Fruit fly (Drosophila melanogaster): Measurements from ENCODE around the gene Men.
A peak's percentile ranks its signal among the peaks of the same experiment; 100 is the strongest.

The Men gene

DNA sequence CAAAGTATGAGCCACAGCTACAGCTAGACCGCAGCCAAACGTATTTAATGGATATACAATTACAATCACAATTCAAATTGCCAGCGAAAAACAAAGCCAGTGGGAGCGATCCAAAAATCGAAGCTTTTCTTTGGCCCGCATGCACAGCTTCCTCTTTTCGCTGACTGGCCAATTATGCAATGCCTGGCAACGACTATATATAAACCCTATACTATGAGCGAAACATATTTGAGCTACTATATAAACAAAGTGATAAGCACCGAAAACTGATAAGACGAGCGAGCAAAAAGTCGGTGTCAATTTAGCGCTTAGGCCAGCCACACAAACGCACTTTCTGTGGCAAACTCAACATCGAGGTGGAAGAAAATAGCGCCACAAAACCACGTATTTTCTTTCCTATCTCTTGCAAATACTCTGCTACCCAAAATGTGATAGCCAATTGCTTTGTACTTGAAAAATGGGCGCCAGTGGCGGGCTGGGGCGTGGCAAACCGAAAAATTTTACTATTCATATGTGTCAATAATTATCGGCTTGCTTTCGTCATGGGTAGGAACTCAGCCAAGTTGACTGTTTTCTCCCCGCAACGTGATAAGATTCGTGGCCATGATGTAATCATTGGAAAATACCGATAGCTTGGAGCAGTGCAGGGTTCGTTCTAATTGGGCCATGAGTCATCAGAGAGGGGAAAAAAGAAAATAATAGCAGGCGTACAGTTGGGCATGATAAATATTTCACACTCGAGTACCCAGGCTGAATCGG, 22.4 kb downstream of the Men start:
- TF ChIP-seq CG12605 (GFP tag; IDR thresholded peaks at IDR 0.05) (no peak), D1 (tag; optimal IDR thresholded peaks at IDR 0.05) (no peak)

DNA sequence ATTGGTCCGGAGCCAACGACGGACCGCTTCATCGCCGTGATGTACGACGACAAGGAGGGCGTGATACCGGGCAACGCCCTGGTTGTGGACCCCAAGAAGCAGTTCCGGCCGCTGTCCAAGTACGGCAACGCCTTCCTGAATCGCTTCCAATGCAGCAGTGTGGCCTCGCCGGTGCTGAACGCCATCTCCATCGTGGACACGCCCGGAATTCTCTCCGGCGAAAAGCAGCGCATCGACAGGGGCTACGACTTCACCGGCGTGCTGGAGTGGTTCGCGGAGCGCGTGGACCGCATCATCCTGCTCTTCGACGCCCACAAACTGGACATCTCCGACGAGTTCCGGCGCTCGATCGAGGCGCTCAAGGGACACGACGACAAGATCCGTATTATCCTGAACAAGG, 23.9 kb downstream of the Men start:
- TF ChIP-seq CG15710 (tag; optimal IDR thresholded peaks at IDR 0.05) (no peak), Ets98B (GFP tag; IDR thresholded peaks at IDR 0.05) (no peak), CG4496 (GFP tag; IDR thresholded peaks at IDR 0.05) (no peak), EcR (GFP tag; optimal IDR thresholded peaks at IDR 0.05) (no peak), CG34367 (tag; optimal IDR thresholded peaks at IDR 0.05) (no peak), rn (GFP tag; IDR thresholded peaks at IDR 0.05) (no peak), Pif1B (GFP tag; optimal IDR thresholded peaks at IDR 0.05) (no peak), CG8159 (tag; optimal IDR thresholded peaks at IDR 0.05) (no peak), CG17806 (tag; optimal IDR thresholded peaks at IDR 0.05) (no peak), CG8301 (tag; optimal IDR thresholded peaks at IDR 0.05) (no peak)

DNA sequence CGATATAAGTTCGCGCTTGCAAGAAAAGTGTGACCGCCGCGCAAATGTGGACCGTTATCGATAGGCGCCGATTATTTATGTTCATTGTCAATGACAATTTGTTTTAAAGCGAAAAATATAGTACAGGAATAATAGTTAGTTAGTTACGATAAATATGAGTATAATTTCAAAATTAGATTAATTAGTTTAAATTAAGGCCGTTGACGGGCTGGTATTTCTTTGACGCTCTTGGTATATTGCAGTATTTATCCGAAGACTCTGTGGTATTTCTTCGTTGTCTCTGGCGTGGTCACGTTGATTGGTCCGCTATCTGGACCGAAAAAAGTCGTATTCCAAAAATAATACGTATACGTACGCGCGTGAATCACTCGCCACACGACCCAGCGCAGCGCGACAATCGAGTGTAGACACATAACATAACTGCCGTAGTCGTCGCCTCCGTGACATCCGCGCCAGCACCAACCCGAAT, 24.6 kb downstream of the Men start:
- TF ChIP-seq D1 (tag; optimal IDR thresholded peaks at IDR 0.05), result no peak
- TF ChIP-seq CG4496 (GFP tag; IDR thresholded peaks at IDR 0.05), result 0 out of 3 replicates have a peak, but pooled peaks have one; percentile 34

DNA sequence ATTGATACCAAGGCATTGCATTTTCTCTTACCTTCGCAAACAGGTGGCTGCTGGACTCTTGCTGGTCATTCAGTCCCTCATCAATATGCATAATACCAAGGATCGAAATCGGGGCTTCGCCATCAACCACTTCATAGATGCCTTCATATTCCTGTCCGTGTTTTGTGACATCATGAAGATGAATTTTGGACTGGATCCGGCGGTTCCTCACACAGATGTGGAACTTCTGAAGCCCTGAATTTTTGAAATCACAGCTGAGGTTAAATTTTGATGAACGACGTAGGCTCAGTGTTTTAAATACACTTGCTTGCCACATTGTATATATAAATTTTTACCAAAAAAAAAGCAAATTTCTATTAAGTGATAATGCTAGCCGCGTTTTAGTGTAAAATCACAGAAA, 25.2 kb downstream of the Men start, which contains the start of gene Past1:
Gene Past1 (plus strand): TSS at position 301 of the 400 bp plus-strand sequence.
- no peak for TF ChIP-seq CG14655 (GFP tag; optimal IDR thresholded peaks at IDR 0.05)

DNA sequence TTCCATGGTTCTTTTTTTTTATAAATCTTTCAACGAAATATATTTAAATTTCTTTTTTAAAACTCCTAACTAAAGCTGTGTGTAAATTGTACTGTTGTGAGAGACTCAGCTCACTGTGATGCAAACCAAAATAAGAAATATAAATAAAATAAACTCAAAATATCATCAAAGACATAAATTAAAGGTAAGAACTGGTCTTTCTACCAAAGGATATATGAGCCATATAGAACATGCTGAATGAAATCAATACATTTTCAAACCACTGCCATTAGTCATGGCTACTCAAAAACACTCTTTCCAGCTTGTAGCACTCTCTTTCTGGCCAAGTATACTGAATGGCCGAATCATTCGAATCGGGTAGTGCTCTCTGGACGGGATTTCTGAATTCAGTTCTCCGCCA, 27.5 kb downstream of the Men start, which contains the start of the genes CG14391 and NijC:
Gene CG14391 (minus strand): TSS at position 101 of the 400 bp plus-strand sequence.
Gene NijC (plus strand): TSS at position 388 of the 400 bp plus-strand sequence.
- TF ChIP-seq Pif1B (GFP tag; optimal IDR thresholded peaks at IDR 0.05) (no peak), EcR (GFP tag; optimal IDR thresholded peaks at IDR 0.05) (no peak), CG14655 (GFP tag; optimal IDR thresholded peaks at IDR 0.05) (no peak), Snoo (tag; optimal IDR thresholded peaks at IDR 0.05) (no peak)

DNA sequence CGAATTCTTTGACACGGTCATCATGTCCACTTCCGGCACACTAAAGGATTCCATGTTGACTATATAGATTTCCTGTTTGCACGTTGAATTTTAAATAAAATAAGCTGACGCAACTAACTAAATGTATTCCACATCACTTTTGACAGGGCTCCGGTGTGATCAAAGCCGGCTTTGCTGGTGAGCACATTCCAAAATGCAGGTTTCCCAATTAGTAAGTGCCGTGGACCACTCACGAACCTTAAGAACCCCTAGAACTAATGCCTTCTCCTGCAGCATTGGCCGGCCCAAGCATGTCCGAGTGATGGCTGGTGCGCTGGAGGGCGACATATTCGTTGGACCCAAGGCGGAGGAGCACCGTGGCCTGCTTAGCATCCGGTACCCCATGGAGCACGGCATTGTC, 29.7 kb downstream of the Men start, which contains the start of gene CG31347:
Gene CG31347 (minus strand): TSS at position 101 of the 400 bp plus-strand sequence.
- TF ChIP-seq CG34367 (tag; optimal IDR thresholded peaks at IDR 0.05) (no peak), CG17806 (tag; optimal IDR thresholded peaks at IDR 0.05) (no peak), CG13204 (GFP tag; optimal IDR thresholded peaks at IDR 0.05) (no peak), Pif1A (GFP tag; optimal IDR thresholded peaks at IDR 0.05) (no peak), CG10348 (GFP tag; IDR thresholded peaks at IDR 0.05) (no peak), CG4496 (GFP tag; IDR thresholded peaks at IDR 0.05) (no peak), fd96Ca (GFP tag; IDR thresholded peaks at IDR 0.05) (no peak), EcR (GFP tag; optimal IDR thresholded peaks at IDR 0.05) (no peak), Ets98B (GFP tag; IDR thresholded peaks at IDR 0.05) (no peak), Pif1B (GFP tag; optimal IDR thresholded peaks at IDR 0.05) (no peak), CG14655 (GFP tag; optimal IDR thresholded peaks at IDR 0.05) (no peak), CG15710 (tag; optimal IDR thresholded peaks at IDR 0.05) (no peak), CG32121 (GFP tag; IDR thresholded peaks at IDR 0.05) (no peak)

DNA sequence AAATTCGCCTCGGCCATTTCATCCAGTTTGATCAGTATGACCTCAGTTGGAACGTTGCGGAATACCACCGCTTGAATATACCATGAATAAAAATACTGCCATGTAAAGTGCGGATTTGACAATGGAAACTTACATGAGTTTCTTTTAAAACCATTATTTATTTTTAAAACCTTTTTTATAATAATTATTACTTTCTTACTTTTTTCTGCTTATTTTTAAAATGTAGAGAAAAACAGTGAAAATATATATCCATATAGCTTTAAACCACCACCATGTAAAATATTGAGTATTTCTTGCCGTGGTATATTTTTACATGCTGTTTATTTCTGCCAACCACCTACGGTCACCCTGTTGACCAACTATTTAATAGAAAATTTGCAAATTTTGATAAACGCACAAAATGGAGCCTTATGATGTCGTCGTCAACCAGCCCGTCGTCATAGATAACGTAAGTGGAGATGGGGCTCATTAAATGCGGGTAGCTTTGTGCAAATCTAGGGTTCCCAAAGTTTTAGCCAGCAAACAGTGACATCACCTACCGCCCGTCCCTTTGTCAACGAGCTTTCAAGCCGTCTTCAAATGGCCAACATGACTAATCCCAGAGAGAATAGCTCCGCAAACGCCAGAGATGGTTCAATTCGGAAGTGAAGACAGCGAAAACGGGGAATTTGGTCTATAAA, 30.7 kb downstream of the Men start, which contains the start of gene Arp1:
Gene Arp1 (plus strand): TSS at position 322 of the 680 bp plus-strand sequence.
- no peak for TF ChIP-seq CG15710 (tag; optimal IDR thresholded peaks at IDR 0.05)
- no peak for TF ChIP-seq CG8301 (tag; optimal IDR thresholded peaks at IDR 0.05)
- no peak for TF ChIP-seq CG32121 (GFP tag; IDR thresholded peaks at IDR 0.05)
- TF ChIP-seq Ets98B (GFP tag; IDR thresholded peaks at IDR 0.05), result no peak
- no peak for TF ChIP-seq CG17806 (tag; optimal IDR thresholded peaks at IDR 0.05)
- TF ChIP-seq CG9948 (tag; optimal IDR thresholded peaks at IDR 0.05), result no peak
- TF ChIP-seq rn (GFP tag; IDR thresholded peaks at IDR 0.05), result no peak
- no peak for TF ChIP-seq CG4496 (GFP tag; IDR thresholded peaks at IDR 0.05)
- TF ChIP-seq CG10348 (GFP tag; IDR thresholded peaks at IDR 0.05), result no peak
- TF ChIP-seq CG8159 (tag; optimal IDR thresholded peaks at IDR 0.05), result no peak
- no peak for TF ChIP-seq CG34367 (tag; optimal IDR thresholded peaks at IDR 0.05)
- TF ChIP-seq CG12605 (GFP tag; IDR thresholded peaks at IDR 0.05), result no peak
- no peak for TF ChIP-seq EcR (GFP tag; optimal IDR thresholded peaks at IDR 0.05)
- TF ChIP-seq CG13204 (GFP tag; optimal IDR thresholded peaks at IDR 0.05), result no peak

Measured in whole organism, pupa.